Fruit fly (Drosophila melanogaster) whole organism, adult: ENCODE results near the gene CG42650.

ENCODE experiments used
- CG11617 ChIP-seq: fragments of 200-800 bp; sonication (Bioruptor generic); optimal IDR thresholded peaks from 2 replicates; lab custom pipeline; 2017; ENCODE audit warnings: mild to moderate bottlenecking, missing biosample characterization, missing genetic modification reagents, missing genetic modification characterization
- CG12768 ChIP-seq: fragments of 200-800 bp; sonication (Bioruptor generic); optimal IDR thresholded peaks from 2 replicates; lab custom pipeline; 2017; ENCODE audit warnings: missing biosample characterization, missing genetic modification characterization, mild to moderate bottlenecking, moderate library complexity, missing genetic modification reagents
- CG33017 ChIP-seq: fragments of 200-800 bp; sonication (Bioruptor generic); optimal IDR thresholded peaks from 2 replicates; lab custom pipeline; 2018; ENCODE audit warnings: missing biosample characterization, mild to moderate bottlenecking, missing genetic modification characterization, moderate library complexity
- CG7045 ChIP-seq: fragments of 200-800 bp; sonication (Bioruptor generic); optimal IDR thresholded peaks from 2 replicates; lab custom pipeline; 2017; ENCODE audit warnings: missing biosample characterization, mild to moderate bottlenecking, missing genetic modification characterization
- CG7101 ChIP-seq: fragments of 200-800 bp; sonication (Bioruptor generic); optimal IDR thresholded peaks from 2 replicates; lab custom pipeline; 2018; ENCODE audit warnings: missing biosample characterization, mild to moderate bottlenecking, missing genetic modification characterization, moderate library complexity
- Mnt ChIP-seq: fragments of 200-800 bp; sonication (Bioruptor generic); optimal IDR thresholded peaks from 2 replicates; lab custom pipeline; 2016; ENCODE audit warnings: missing biosample characterization, mild to moderate bottlenecking, missing genetic modification characterization
- cic ChIP-seq: fragments of 200-800 bp; sonication (Bioruptor generic); optimal IDR thresholded peaks from 2 replicates; lab custom pipeline; 2017; ENCODE audit warnings: missing biosample characterization, mild to moderate bottlenecking, missing genetic modification characterization, moderate library complexity
- kay ChIP-seq: fragments of 200-800 bp; sonication (Bioruptor generic); peaks from one replicate; lab custom pipeline; 2016; ENCODE audit warnings: missing biosample characterization, missing genetic modification characterization, borderline replicate concordance
- ovo ChIP-seq: fragments of 200-800 bp; sonication (Bioruptor generic); optimal IDR thresholded peaks from 2 replicates; lab custom pipeline; 2016; ENCODE audit warnings: missing biosample characterization, missing genetic modification characterization
- toe ChIP-seq: fragments of 200-800 bp; sonication (Bioruptor generic); optimal IDR thresholded peaks from 2 replicates; lab custom pipeline; 2016; ENCODE audit warnings: missing biosample characterization, missing genetic modification characterization

DNA sequence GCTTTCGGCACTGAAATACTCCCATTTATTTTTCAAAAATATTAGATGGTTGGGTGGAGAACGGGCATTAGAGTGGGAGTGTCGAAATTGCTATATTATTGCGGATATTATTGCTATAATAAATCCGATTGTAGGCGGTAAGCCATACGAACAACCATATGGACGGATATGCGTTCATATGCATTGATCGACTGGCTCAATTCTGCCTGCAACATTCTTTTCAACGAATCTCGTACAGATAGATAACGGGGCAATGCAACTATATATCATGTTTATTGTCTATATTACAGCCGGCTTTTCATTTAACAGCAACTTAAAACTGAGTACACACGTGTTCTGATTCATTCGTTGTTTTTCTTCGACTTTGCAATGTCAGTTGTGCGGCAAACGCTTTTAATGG, at the start of gene CG42650:
- TF ChIP-seq cic (GFP tag; lab: Kevin White, UChicago) (no peak), CG7045 (GFP tag; lab: Kevin White, UChicago) (no peak), kay (GFP tag; lab: Kevin White, UChicago) (no peak), CG11617 (no peak), ovo (GFP tag; lab: Kevin White, UChicago) (no peak), CG12768 (no peak), toe (GFP tag; lab: Kevin White, UChicago) (no peak), Mnt (GFP tag; lab: Kevin White, UChicago) (no peak), CG7101 (tag; lab: Kevin White, UChicago) (no peak), CG33017 (no peak)
